Fruit fly (Drosophila melanogaster): ENCODE data around the gene CG3156.

DNA sequence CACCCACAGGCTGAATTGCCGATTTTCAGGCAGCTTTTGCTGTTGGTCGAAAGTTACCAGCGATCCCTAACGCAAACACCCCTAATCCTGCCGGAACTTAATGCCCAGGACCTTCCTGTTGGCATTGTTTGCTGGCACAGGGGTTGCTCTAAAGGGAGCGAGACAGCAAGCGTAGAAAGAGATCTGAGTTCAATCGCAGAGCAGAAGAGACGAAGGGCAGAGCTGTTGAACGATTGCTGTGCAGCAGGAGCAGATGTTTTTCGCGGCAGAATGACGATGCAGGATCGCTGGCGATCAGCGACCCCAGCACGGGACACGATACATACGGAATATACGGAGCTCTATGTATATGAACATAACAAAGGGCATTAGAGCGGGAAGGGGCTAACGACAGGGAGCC is 30.7 kb upstream of the CG3156 start:
- TF ChIP-seq Abd-B (GFP tag; optimal IDR thresholded peaks at IDR 0.05): no peak
- TF ChIP-seq Dfd (GFP tag; optimal IDR thresholded peaks at IDR 0.05): no peak
- TF ChIP-seq usp (GFP tag; optimal IDR thresholded peaks at IDR 0.05): no peak
- no peak for TF ChIP-seq fru (GFP tag; optimal IDR thresholded peaks at IDR 0.05)
- no peak for TF ChIP-seq CG9705 (GFP tag; optimal IDR thresholded peaks at IDR 0.05)
- TF ChIP-seq sage (GFP tag; optimal IDR thresholded peaks at IDR 0.05): no peak
- TF ChIP-seq woc (GFP tag; optimal IDR thresholded peaks at IDR 0.05): no peak
- no peak for TF ChIP-seq Hr78 (GFP tag; optimal IDR thresholded peaks at IDR 0.05)
- no peak for TF ChIP-seq CG32264 (GFP tag; optimal IDR thresholded peaks at IDR 0.05)
- TF ChIP-seq Dif (GFP tag; optimal IDR thresholded peaks at IDR 0.05; ENCODE audit: partially characterized antibody): no peak
- TF ChIP-seq psq (GFP tag; optimal IDR thresholded peaks at IDR 0.05): no peak
- no peak for TF ChIP-seq Vsx2 (GFP tag; optimal IDR thresholded peaks at IDR 0.05; ENCODE audit: partially characterized antibody)
- TF ChIP-seq Jra (GFP tag; optimal IDR thresholded peaks at IDR 0.05): no peak
- TF ChIP-seq h (GFP tag; optimal IDR thresholded peaks at IDR 0.05): no peak

Data from whole organism, wandering third instar larva.